Worm (Caenorhabditis elegans): ENCODE results near the gene C18E9.5.

DNA sequence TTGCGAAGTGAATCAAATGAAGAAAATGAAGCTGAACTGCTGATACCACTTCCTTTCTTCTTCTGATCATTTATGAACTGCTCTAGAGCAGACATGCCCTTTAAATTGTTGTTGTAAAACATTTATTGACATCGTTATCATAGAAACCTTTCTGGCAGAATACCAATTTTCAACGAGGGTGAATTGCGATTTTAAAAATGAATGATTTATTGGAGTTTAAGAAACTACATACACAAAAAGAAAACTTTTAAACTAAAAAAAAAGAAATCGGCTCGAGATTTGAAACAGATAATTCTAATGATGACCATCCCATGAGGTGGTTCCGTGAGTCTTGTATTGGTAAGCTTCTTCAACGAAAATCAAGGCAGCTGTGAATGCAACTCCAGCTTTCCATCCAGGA is 5.7 kb upstream of the C18E9.5 start, which contains the start of gene sftd-3:
- TF ChIP-seq unc-62 (GFP tag; optimal IDR thresholded peaks at IDR 0.05) (no peak), aha-1 (tag; optimal IDR thresholded peaks at IDR 0.05) (no peak), lin-13 (GFP tag; optimal IDR thresholded peaks at IDR 0.05) (no peak), ztf-4 (tag; optimal IDR thresholded peaks at IDR 0.05) (no peak), egl-13 (tag; optimal IDR thresholded peaks at IDR 0.05) (no peak), egl-27 (tag; optimal IDR thresholded peaks at IDR 0.05) (no peak), lin-35 (GFP tag; optimal IDR thresholded peaks at IDR 0.05) (no peak), nhr-12 (tag; optimal IDR thresholded peaks at IDR 0.05) (no peak), nhr-90 (tag; optimal IDR thresholded peaks at IDR 0.05; ENCODE audit: poor library complexity) (no peak), lin-39 (tag; optimal IDR thresholded peaks at IDR 0.05) (no peak), snpc-4 (tag; optimal IDR thresholded peaks at IDR 0.05) (no peak), ama-1 (optimal IDR thresholded peaks at IDR 0.05) (no peak)
